Worm (Caenorhabditis elegans): Measurements from ENCODE around the gene aat-4.

aat-4 gene

DNA sequence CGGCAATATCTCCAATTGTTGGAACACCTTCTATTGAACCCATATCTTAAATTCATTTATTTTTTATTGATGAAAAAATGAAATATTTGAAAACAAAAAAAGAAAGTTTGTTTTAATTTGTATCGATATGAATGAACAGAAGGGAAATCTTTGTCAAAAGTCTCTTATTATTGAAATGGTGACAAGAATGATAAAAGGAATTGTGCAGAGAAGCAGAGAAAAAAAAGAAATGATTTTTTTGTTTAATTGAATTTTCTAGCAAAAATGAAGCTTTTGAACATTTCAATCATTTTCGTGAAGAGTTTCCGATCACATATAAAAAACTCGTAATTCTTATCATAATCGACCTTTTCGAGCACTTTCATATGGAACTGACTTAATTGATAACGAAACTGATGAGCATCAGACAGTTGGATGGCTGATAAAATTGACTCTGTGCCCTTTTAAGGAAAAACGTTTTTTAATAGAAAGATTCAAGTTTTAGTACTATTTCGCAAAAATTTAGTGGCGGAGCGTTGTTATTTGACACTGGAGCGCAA, at the start of gene aat-4, which contains the start of gene T13A10.1:
aat-4 (minus strand) TSS at position 51 of the 539 bp plus-strand sequence.
T13A10.1 (plus strand) TSS at position 411 of the 539 bp plus-strand sequence.
- TF ChIP-seq nhr-28 (tag; optimal IDR thresholded peaks at IDR 0.05) (peak; percentile 60), unc-62 (GFP tag; optimal IDR thresholded peaks at IDR 0.05 in 1 of 2) (peak in 1 of 2 experiments; percentile 74), unc-62 (tag; optimal IDR thresholded peaks at IDR 0.05) (no peak), nhr-41 (GFP tag; IDR thresholded peaks at IDR 0.05) (peak; percentile 65; the same call in 1 of the 2 replicates), php-3 (GFP tag; IDR thresholded peaks at IDR 0.05) (peak; percentile 84), pqm-1 (tag; optimal IDR thresholded peaks at IDR 0.05) (peak; percentile 92), set-16 (GFP tag; IDR thresholded peaks at IDR 0.05) (no peak), dmd-6 (GFP tag; IDR thresholded peaks at IDR 0.05) (peak; percentile 88), vab-7 (GFP tag; IDR thresholded peaks at IDR 0.05) (no peak)

DNA sequence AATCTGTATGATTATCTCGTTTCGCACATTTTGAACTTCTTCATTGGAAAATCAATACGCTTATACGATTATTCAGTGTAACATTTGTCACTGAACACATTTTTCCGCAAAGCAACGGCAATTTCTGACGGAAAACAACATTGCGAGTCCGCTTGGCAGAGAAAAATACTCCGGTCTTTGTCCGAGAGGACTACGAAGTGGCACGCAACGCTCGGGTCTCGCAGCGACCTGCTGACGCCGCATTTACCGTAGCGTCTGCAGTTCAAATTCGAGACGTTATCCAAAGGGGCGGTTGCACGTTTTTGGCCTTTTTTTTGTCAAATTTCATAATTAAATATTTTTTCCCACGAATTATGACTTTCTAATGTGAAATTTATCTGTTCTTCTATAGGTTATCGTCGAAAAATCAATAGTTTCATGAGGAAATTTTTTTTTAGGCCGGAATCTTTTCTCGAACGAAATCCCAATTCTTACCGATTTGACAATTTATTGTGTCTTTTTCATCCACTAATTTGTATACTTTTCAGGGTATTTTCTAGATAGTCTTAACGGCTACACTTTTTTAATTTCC, 48.2 kb upstream of the aat-4 start, which contains the start of gene sqd-1:
sqd-1 (plus strand) TSS at position 521 of the 571 bp plus-strand sequence.
- TF ChIP-seq unc-39 (tag; optimal IDR thresholded peaks at IDR 0.05) (no peak), madf-5 (GFP tag; IDR thresholded peaks at IDR 0.05) (0 out of 4 replicates have a peak, but pooled peaks of 1 of the 2 experiments have one; percentile 14), sdz-12 (GFP tag; optimal IDR thresholded peaks at IDR 0.05) (peak; percentile 70), lin-39 (tag; optimal IDR thresholded peaks at IDR 0.05) (no peak), nhr-41 (GFP tag; IDR thresholded peaks at IDR 0.05) (peak; percentile 48; the same call in 1 of the 2 replicates), F49E8.2 (tag; optimal IDR thresholded peaks at IDR 0.05; ENCODE audit: borderline replicate concordance) (peak; percentile 87), spr-3 (GFP tag; optimal IDR thresholded peaks at IDR 0.05) (peak; percentile 74), hmg-1.1 (GFP tag; IDR thresholded peaks at IDR 0.05) (peak; percentile 96), nhr-76 (tag; optimal IDR thresholded peaks at IDR 0.05) (peak; percentile 31), Y5F2A.4 (GFP tag; optimal IDR thresholded peaks at IDR 0.05) (peak; percentile 72), spr-1 (tag; optimal IDR thresholded peaks at IDR 0.05) (peak; percentile 92), daf-12 (tag; optimal IDR thresholded peaks at IDR 0.05) (no peak), arid-1 (GFP tag; conservative IDR thresholded peaks at IDR 0.05) (peak; percentile 92), skn-1 (tag; optimal IDR thresholded peaks at IDR 0.05) (no peak), tra-1 (GFP tag; IDR thresholded peaks at IDR 0.05) (peak; percentile 93), lsy-2 (tag; optimal IDR thresholded peaks at IDR 0.05) (peak; percentile 95 to 99), madf-9 (GFP tag; conservative IDR thresholded peaks at IDR 0.05) (peak; percentile 92), nhr-28 (tag; optimal IDR thresholded peaks at IDR 0.05) (peak; percentile 76), D1046.2 (GFP tag; IDR thresholded peaks at IDR 0.05) (peak; percentile 68; the same call in 1 of the 2 replicates), nhr-25 (tag; optimal IDR thresholded peaks at IDR 0.05; ENCODE audit: borderline replicate concordance, insufficient read depth) (peak; percentile 84), snpc-4 (tag; optimal IDR thresholded peaks at IDR 0.05) (peak; percentile 49), lin-38 (GFP tag; IDR thresholded peaks at IDR 0.05) (peak; percentile 92), tag-97 (GFP tag; IDR thresholded peaks at IDR 0.05) (no peak), hlh-30 (tag; optimal IDR thresholded peaks at IDR 0.05; ENCODE audit: insufficient read depth) (peak; percentile 92), ceh-32 (tag; optimal IDR thresholded peaks at IDR 0.05; ENCODE audit: poor library complexity) (peak; percentile 79), nhr-48 (tag; optimal IDR thresholded peaks at IDR 0.05) (peak; percentile 87), mdt-29 (GFP tag; IDR thresholded peaks at IDR 0.05) (peak; percentile 93), nhr-42 (GFP tag; IDR thresholded peaks at IDR 0.05) (peak; percentile 94), pha-4 (GFP tag; IDR thresholded peaks at IDR 0.05) (peak; percentile 92), pha-4 (tag; optimal IDR thresholded peaks at IDR 0.05) (no peak), dpl-1 (GFP tag; optimal IDR thresholded peaks at IDR 0.05) (peak; percentile 93), lir-3 (tag; optimal IDR thresholded peaks at IDR 0.05) (no peak), fos-1 (tag; optimal IDR thresholded peaks at IDR 0.05) (peak; percentile 53), vab-7 (GFP tag; IDR thresholded peaks at IDR 0.05) (peak; percentile 90), egl-43 (GFP tag; IDR thresholded peaks at IDR 0.05) (peak; percentile 91), duxl-1 (tag; optimal IDR thresholded peaks at IDR 0.05; ENCODE audit: poor library complexity) (peak; percentile 82), F26F4.8 (GFP tag; conservative IDR thresholded peaks at IDR 0.05) (no peak), Y75B8A.6 (GFP tag; IDR thresholded peaks at IDR 0.05) (peak; percentile 88), mxl-3 (GFP tag; optimal IDR thresholded peaks at IDR 0.05) (peak; percentile 86), ceh-82 (tag; optimal IDR thresholded peaks at IDR 0.05) (peak; percentile 24), zip-11 (GFP tag; IDR thresholded peaks at IDR 0.05) (no peak)

Data from whole organism, L4 larva.